Worm (Caenorhabditis elegans) whole organism, L4 larva: ENCODE data around the gene T14A8.2.
A peak's percentile ranks its signal among the peaks of the same experiment; 100 is the strongest.

Source experiments
- F10B5.3 ChIP-seq: sonication (generic microtip); optimal IDR thresholded peaks from 2 replicates; lab custom pipeline; 2016; ENCODE audit warnings: mild to moderate bottlenecking, missing genetic modification characterization, missing compliant biosample characterization
- F44E2.7 ChIP-seq: fragments of 200-800 bp; sonication (Bioruptor generic); IDR thresholded peaks from 2 replicates; pipeline ENCODE4 v2.1.2; 2022; ENCODE audit warnings: missing genetic modification characterization, missing compliant biosample characterization
- R02D3.7 ChIP-seq: fragments of 150-350 bp; sonication (generic microtip); optimal IDR thresholded peaks from 3 replicates; lab custom pipeline; 2014; ENCODE audit warnings: missing biosample characterization, missing genetic modification characterization
- T26A8.4 ChIP-seq: fragments of 200-800 bp; sonication (Bioruptor generic); IDR thresholded peaks from 2 replicates; pipeline ENCODE4 v1.3.6; 2022; ENCODE audit warnings: missing genetic modification characterization, missing compliant biosample characterization
- Y48G9A.11 ChIP-seq: fragments of 200-800 bp; sonication (Bioruptor generic); IDR thresholded peaks from 2 replicates; pipeline ENCODE4 v1.3.6; 2022; ENCODE audit warnings: missing genetic modification reagents, missing genetic modification characterization, missing compliant biosample characterization
- Y5F2A.4 ChIP-seq: fragments of 200-800 bp; sonication (Bioruptor generic); optimal IDR thresholded peaks from 2 replicates; lab custom pipeline; 2018; ENCODE audit warnings: mild to moderate bottlenecking, missing genetic modification characterization, missing compliant biosample characterization
- aly-2 ChIP-seq: sonication (generic microtip); optimal IDR thresholded peaks from 2 replicates; lab custom pipeline; 2018; ENCODE audit warnings: missing biosample characterization, missing genetic modification characterization
- ama-1 ChIP-seq: fragments of 150-350 bp; optimal IDR thresholded peaks from 2 replicates; lab custom pipeline; 2014; ENCODE audit warnings: inconsistent platforms, mixed read lengths
- arid-1 ChIP-seq: fragments of 200-800 bp; sonication (Bioruptor generic); conservative IDR thresholded peaks from 2 replicates; pipeline ENCODE4 v1.3.6; 2022; ENCODE audit warnings: missing genetic modification reagents, missing genetic modification characterization, missing compliant biosample characterization
- attf-4 ChIP-seq: sonication (generic microtip); optimal IDR thresholded peaks from 3 replicates; lab custom pipeline; 2017; ENCODE audit warnings: missing biosample characterization, missing genetic modification characterization
- ceh-28 ChIP-seq: fragments of 150-350 bp; optimal IDR thresholded peaks from 2 replicates; lab custom pipeline; 2014; ENCODE audit warnings: missing biosample characterization, missing genetic modification reagents, missing genetic modification characterization
- ceh-62 ChIP-seq: sonication (generic microtip); optimal IDR thresholded peaks from 2 replicates; lab custom pipeline; 2017; ENCODE audit warnings: missing biosample characterization, missing genetic modification characterization
- ces-1 ChIP-seq: fragments of 150-350 bp; sonication (generic microtip); optimal IDR thresholded peaks from 4 replicates; lab custom pipeline; 2014; ENCODE audit warnings: missing biosample characterization, missing genetic modification reagents, missing genetic modification characterization
- cey-2 ChIP-seq: sonication (generic microtip); optimal IDR thresholded peaks from 3 replicates; lab custom pipeline; 2017; ENCODE audit warnings: missing genetic modification characterization, mild to moderate bottlenecking, missing compliant biosample characterization, antibody characterized with exemption, borderline replicate concordance; ENCODE audit not compliant: insufficient read depth
- daf-12 ChIP-seq: fragments of 150-350 bp; optimal IDR thresholded peaks from 2 replicates; lab custom pipeline; 2014; ENCODE audit warnings: missing biosample characterization, missing genetic modification reagents, missing genetic modification characterization
- daf-16 ChIP-seq, 3 experiments: sonication (generic microtip); optimal IDR thresholded peaks; 2 replicates each; lab custom pipeline; 2016 to 2017; ENCODE audit warnings: missing genetic modification characterization in 3 of 3, missing genetic modification reagents in 3 of 3, mild to moderate bottlenecking in 2 of 3, missing compliant biosample characterization in 2 of 3, missing biosample characterization in 1 of 3, moderate library complexity in 1 of 3
- daf-19 ChIP-seq: fragments of 200-800 bp; sonication (Bioruptor generic); conservative IDR thresholded peaks from 2 replicates; pipeline ENCODE4 v1.3.6; 2022; ENCODE audit warnings: missing genetic modification characterization, missing compliant biosample characterization
- daf-8 ChIP-seq: fragments of 200-800 bp; sonication (Bioruptor generic); IDR thresholded peaks from 2 replicates; pipeline ENCODE4 v1.3.6; 2022; ENCODE audit warnings: missing genetic modification characterization, missing compliant biosample characterization
- dmd-6 ChIP-seq: fragments of 200-800 bp; sonication (Bioruptor generic); IDR thresholded peaks from 2 replicates; pipeline ENCODE4 v1.3.6; 2022; ENCODE audit warnings: missing genetic modification reagents, missing genetic modification characterization, missing compliant biosample characterization
- dmd-9 ChIP-seq: fragments of 200-800 bp; sonication (Bioruptor generic); IDR thresholded peaks from 2 replicates; pipeline ENCODE4 v1.3.6; 2022; ENCODE audit warnings: missing genetic modification reagents, missing genetic modification characterization, missing compliant biosample characterization
- egl-27 ChIP-seq: sonication (generic microtip); optimal IDR thresholded peaks from 3 replicates; lab custom pipeline; 2017; ENCODE audit warnings: missing biosample characterization, missing genetic modification reagents, missing genetic modification characterization
- egl-43 ChIP-seq: fragments of 200-800 bp; sonication (Bioruptor generic); IDR thresholded peaks from 2 replicates; pipeline ENCODE4 v1.3.6; 2022; ENCODE audit warnings: missing genetic modification reagents, missing genetic modification characterization, missing compliant biosample characterization
- fkh-10 ChIP-seq: fragments of 150-350 bp; optimal IDR thresholded peaks from 2 replicates; lab custom pipeline; 2014; ENCODE audit warnings: missing biosample characterization, missing genetic modification reagents, missing genetic modification characterization
- hmg-1.1 ChIP-seq: fragments of 200-800 bp; sonication (Bioruptor generic); IDR thresholded peaks from 2 replicates; pipeline ENCODE4 v1.3.6; 2022; ENCODE audit warnings: missing genetic modification reagents, missing genetic modification characterization, missing compliant biosample characterization
- jun-1 ChIP-seq: fragments of 150-350 bp; optimal IDR thresholded peaks from 2 replicates; lab custom pipeline; 2014; ENCODE audit warnings: missing biosample characterization, missing genetic modification reagents, missing genetic modification characterization
- lin-1 ChIP-seq: fragments of 200-800 bp; sonication (Bioruptor generic); IDR thresholded peaks from 2 replicates; pipeline ENCODE4 v1.3.6; 2022; ENCODE audit warnings: missing genetic modification reagents, missing genetic modification characterization, missing compliant biosample characterization
- lin-13 ChIP-seq: fragments of 150-350 bp; optimal IDR thresholded peaks from 2 replicates; lab custom pipeline; 2014; ENCODE audit warnings: missing biosample characterization, missing genetic modification reagents, missing genetic modification characterization
- lin-15B ChIP-seq: fragments of 150-350 bp; sonication (generic microtip); optimal IDR thresholded peaks from 3 replicates; lab custom pipeline; 2014; ENCODE audit warnings: missing biosample characterization, missing genetic modification characterization
- lin-29 ChIP-seq: fragments of 200-800 bp; sonication (Bioruptor generic); IDR thresholded peaks from 2 replicates; pipeline ENCODE4 v1.3.6; 2022; ENCODE audit warnings: missing genetic modification reagents, missing genetic modification characterization, missing compliant biosample characterization
- lin-38 ChIP-seq: fragments of 200-800 bp; sonication (Bioruptor generic); IDR thresholded peaks from 2 replicates; pipeline ENCODE4 v1.3.6; 2022; ENCODE audit warnings: missing genetic modification reagents, missing genetic modification characterization, missing compliant biosample characterization
- lin-39 ChIP-seq: fragments of 150-350 bp; optimal IDR thresholded peaks from 2 replicates; lab custom pipeline; 2014; ENCODE audit warnings: missing biosample characterization, missing genetic modification reagents, missing genetic modification characterization
- lir-3 ChIP-seq: sonication (generic microtip); optimal IDR thresholded peaks from 2 replicates; lab custom pipeline; 2016; ENCODE audit warnings: mild to moderate bottlenecking, missing genetic modification characterization, missing compliant biosample characterization
- madf-5 ChIP-seq, 2 experiments: fragments of 200-800 bp; sonication (Bioruptor generic); IDR thresholded peaks; 2 replicates each; pipeline ENCODE4 v1.3.6; 2022; ENCODE audit warnings: missing compliant biosample characterization in 2 of 2, missing genetic modification characterization in 2 of 2
- mdt-29 ChIP-seq: fragments of 200-800 bp; sonication (Bioruptor generic); IDR thresholded peaks from 2 replicates; pipeline ENCODE4 v1.3.6; 2022; ENCODE audit warnings: missing genetic modification reagents, missing genetic modification characterization, missing compliant biosample characterization
- mxl-3 ChIP-seq: fragments of 200-800 bp; sonication (Bioruptor generic); optimal IDR thresholded peaks from 2 replicates; lab custom pipeline; 2018; ENCODE audit warnings: mild to moderate bottlenecking, missing genetic modification characterization, missing compliant biosample characterization
- nhr-11 ChIP-seq: fragments of 150-350 bp; optimal IDR thresholded peaks from 2 replicates; lab custom pipeline; 2014; ENCODE audit warnings: missing biosample characterization, missing genetic modification characterization
- nhr-111 ChIP-seq: fragments of 200-800 bp; sonication (Bioruptor generic); optimal IDR thresholded peaks from 2 replicates; lab custom pipeline; 2018; ENCODE audit warnings: mild to moderate bottlenecking, missing genetic modification characterization, missing compliant biosample characterization
- nhr-237 ChIP-seq: sonication (generic microtip); optimal IDR thresholded peaks from 2 replicates; lab custom pipeline; 2017; ENCODE audit warnings: missing biosample characterization, missing genetic modification characterization
- nhr-25 ChIP-seq: sonication (generic microtip); optimal IDR thresholded peaks from 2 replicates; lab custom pipeline; 2017; ENCODE audit warnings: missing genetic modification characterization, mild to moderate bottlenecking, missing compliant biosample characterization, antibody characterized with exemption, moderate library complexity, borderline replicate concordance; ENCODE audit not compliant: insufficient read depth
- nhr-48 ChIP-seq: sonication (generic microtip); optimal IDR thresholded peaks from 2 replicates; lab custom pipeline; 2016; ENCODE audit warnings: mild to moderate bottlenecking, missing genetic modification characterization, missing compliant biosample characterization
- nhr-6 ChIP-seq: fragments of 150-350 bp; optimal IDR thresholded peaks from 2 replicates; lab custom pipeline; 2014; ENCODE audit warnings: missing biosample characterization, missing genetic modification characterization
- nhr-76 ChIP-seq: fragments of 150-350 bp; optimal IDR thresholded peaks from 2 replicates; lab custom pipeline; 2014; ENCODE audit warnings: missing biosample characterization, missing genetic modification characterization
- nhr-77 ChIP-seq: fragments of 150-350 bp; optimal IDR thresholded peaks from 2 replicates; lab custom pipeline; 2014; ENCODE audit warnings: missing biosample characterization, missing genetic modification characterization
- rbr-2 ChIP-seq: sonication (generic microtip); optimal IDR thresholded peaks from 2 replicates; lab custom pipeline; 2016; ENCODE audit warnings: missing genotype, missing genetic modification characterization, missing compliant biosample characterization
- skn-1 ChIP-seq: fragments of 150-350 bp; optimal IDR thresholded peaks from 2 replicates; lab custom pipeline; 2014; ENCODE audit warnings: missing biosample characterization, missing genetic modification characterization
- snpc-1.2 ChIP-seq: fragments of 200-800 bp; sonication (Bioruptor generic); IDR thresholded peaks from 2 replicates; pipeline ENCODE4 v1.3.6; 2022; ENCODE audit warnings: missing genetic modification reagents, missing genetic modification characterization, missing compliant biosample characterization
- snpc-4 ChIP-seq: fragments of 150-350 bp; optimal IDR thresholded peaks from 2 replicates; lab custom pipeline; 2014; ENCODE audit warnings: missing biosample characterization, missing genetic modification characterization
- unc-62 ChIP-seq, 3 experiments: fragments of 150-350 bp in 1 of 3; sonication (generic microtip); optimal IDR thresholded peaks in 2 of 3; peaks in 1 of 3; 1 replicate in 1 of 3; 2 replicates in 2 of 3; lab custom pipeline; 2014 to 2017; ENCODE audit warnings: missing biosample characterization in 3 of 3, missing genetic modification characterization in 3 of 3, missing genetic modification reagents in 3 of 3, missing genotype in 1 of 3
- vab-7 ChIP-seq: fragments of 200-800 bp; sonication (Bioruptor generic); IDR thresholded peaks from 2 replicates; pipeline ENCODE4 v1.3.6; 2022; ENCODE audit warnings: missing genetic modification reagents, missing genetic modification characterization, missing compliant biosample characterization
- zag-1 ChIP-seq: fragments of 150-350 bp; optimal IDR thresholded peaks from 2 replicates; lab custom pipeline; 2014; ENCODE audit warnings: missing biosample characterization, missing genetic modification characterization
- zfp-2 ChIP-seq: sonication (generic microtip); optimal IDR thresholded peaks from 2 replicates; lab custom pipeline; 2016; ENCODE audit warnings: mild to moderate bottlenecking, missing genetic modification characterization, missing compliant biosample characterization
- ztf-11 ChIP-seq: fragments of 150-350 bp; optimal IDR thresholded peaks from 2 replicates; lab custom pipeline; 2014; ENCODE audit warnings: missing biosample characterization, missing genetic modification characterization

The T14A8.2 gene

DNA sequence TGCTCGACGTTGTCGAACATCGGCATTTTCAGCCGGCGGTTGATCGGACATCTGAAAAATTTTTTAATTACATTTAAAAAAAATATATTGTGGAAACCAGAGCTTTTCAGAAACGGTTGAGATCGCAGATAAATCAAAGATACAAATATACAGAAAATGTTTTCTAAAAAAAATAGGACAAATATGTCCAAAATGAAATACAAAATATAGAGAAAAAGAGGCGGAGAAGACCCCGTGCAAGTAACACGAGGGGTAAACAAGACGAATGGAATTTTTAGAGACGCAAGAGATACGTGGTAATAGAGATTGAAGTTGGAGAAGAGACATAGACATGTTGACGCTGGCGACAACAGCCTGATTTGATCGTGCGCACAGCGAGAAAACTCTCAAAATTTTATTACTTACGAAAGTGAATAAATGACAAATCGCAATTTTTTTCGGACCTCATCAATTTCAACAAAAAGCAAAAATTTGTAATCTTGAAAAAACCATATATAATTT, 6.7 kb downstream of the T14A8.2 start, which contains the start of gene cdgs-1 (continued):
- TF ChIP-seq rbr-2 (tag; lab: Kevin White, UChicago) (peak; percentile 42), ces-1 (peak; percentile 40), lin-38 (GFP tag; lab: Robert Waterston, UW) (0 out of 2 replicates have a peak, but pooled peaks have one; percentile 8), aly-2 (tag; lab: Kevin White, UChicago) (no peak), hmg-1.1 (GFP tag; lab: Robert Waterston, UW) (0 out of 2 replicates have a peak, but pooled peaks have one; percentile 40), lin-13 (GFP tag; lab: Kevin White, UChicago) (no peak), nhr-237 (no peak), vab-7 (no peak), nhr-76 (tag; lab: Kevin White, UChicago) (no peak), cey-2 (tag; lab: Kevin White, UChicago) (no peak), nhr-11 (tag; lab: Kevin White, UChicago) (peak; percentile 44), nhr-77 (peak; percentile 38), F10B5.3 (no peak), Y48G9A.11 (GFP tag; lab: Robert Waterston, UW) (no peak), snpc-1.2 (GFP tag; lab: Robert Waterston, UW) (no peak), dmd-6 (GFP tag; lab: Robert Waterston, UW) (no peak), lin-39 (no peak), nhr-48 (tag; lab: Kevin White, UChicago) (no peak), zag-1 (tag; lab: Kevin White, UChicago) (no peak), mxl-3 (GFP tag; lab: Kevin White, UChicago) (peak; percentile 74), zfp-2 (no peak), snpc-4 (tag; lab: Kevin White, UChicago) (no peak), ama-1 (lab: Kevin White, UChicago) (no peak), attf-4 (tag; lab: Kevin White, UChicago) (no peak), R02D3.7 (tag; lab: Kevin White, UChicago) (no peak), egl-27 (no peak), daf-12 (no peak), egl-43 (no peak), unc-62 (GFP tag; optimal IDR thresholded peaks at IDR 0.05 in 1 of 2; lab: Kevin White, UChicago) (no peak), unc-62 (tag; optimal IDR thresholded peaks at IDR 0.05; lab: Kevin White, UChicago) (no peak), daf-16 (GFP tag; optimal IDR thresholded peaks at IDR 0.05; lab: Kevin White, UChicago) (no peak), daf-16 (tag; optimal IDR thresholded peaks at IDR 0.05; lab: Kevin White, UChicago) (peak; percentile 94), daf-8 (GFP tag; lab: Robert Waterston, UW) (no peak), lin-1 (no peak), madf-5 (GFP tag; IDR thresholded peaks at IDR 0.05; lab: Robert Waterston, UW) (no peak), fkh-10 (peak; percentile 51), F44E2.7 (GFP tag; lab: Robert Waterston, UW) (no peak), arid-1 (GFP tag; lab: Robert Waterston, UW) (no peak), lir-3 (no peak), nhr-6 (no peak), T26A8.4 (GFP tag; lab: Robert Waterston, UW) (no peak), ceh-62 (tag; lab: Kevin White, UChicago) (no peak), jun-1 (tag; lab: Kevin White, UChicago) (no peak), dmd-9 (GFP tag; lab: Robert Waterston, UW) (no peak), lin-29 (GFP tag; lab: Robert Waterston, UW) (no peak), lin-15B (tag; lab: Kevin White, UChicago) (no peak), skn-1 (tag; lab: Kevin White, UChicago) (no peak), ceh-28 (tag; lab: Kevin White, UChicago) (no peak), Y5F2A.4 (GFP tag; lab: Kevin White, UChicago) (no peak), mdt-29 (GFP tag; lab: Robert Waterston, UW) (no peak), daf-19 (GFP tag; lab: Robert Waterston, UW) (no peak), nhr-25 (tag; lab: Kevin White, UChicago) (no peak), nhr-111 (GFP tag; lab: Kevin White, UChicago) (no peak), ztf-11 (no peak)
